Worm (Caenorhabditis elegans): ENCODE data around the gene Y75B7AR.1.

DNA sequence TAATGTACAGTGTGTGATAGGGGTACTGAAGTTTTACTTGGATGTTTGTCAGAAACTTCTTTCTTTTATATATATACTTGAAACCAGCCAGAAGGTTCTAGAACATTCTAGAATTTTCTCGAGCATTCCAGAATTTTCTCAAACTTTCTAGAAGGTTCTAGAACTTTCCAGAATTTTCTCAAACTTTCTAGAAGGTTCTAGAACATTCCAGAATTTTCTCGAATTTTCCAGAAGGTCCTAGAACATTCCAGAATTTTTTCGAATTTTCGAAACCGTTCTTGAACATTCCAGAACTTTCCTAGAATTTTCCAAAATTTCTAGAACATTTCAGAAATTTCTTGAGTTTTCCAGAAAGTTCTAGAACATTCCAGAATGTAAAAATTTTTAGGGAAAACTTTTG is 37.5 kb downstream of the Y75B7AR.1 start:
- TF ChIP-seq nhr-76 (tag; optimal IDR thresholded peaks at IDR 0.05) (no peak), unc-120 (tag; optimal IDR thresholded peaks at IDR 0.05; ENCODE audit: poor library complexity, severe bottlenecking) (no peak)
